Fruit fly (Drosophila melanogaster): ENCODE measurements around the gene Ccp84Ab.

Gene Ccp84Ab

dm6 chr3R:6664371-6665116, 38.1 kb downstream of the Ccp84Ab start:
- TF ChIP-seq h (GFP tag; optimal IDR thresholded peaks at IDR 0.05) = no peak
- TF ChIP-seq Abd-B (GFP tag; optimal IDR thresholded peaks at IDR 0.05) = no peak
- TF ChIP-seq psq (GFP tag; optimal IDR thresholded peaks at IDR 0.05) = no peak
- no peak for TF ChIP-seq tai (GFP tag; optimal IDR thresholded peaks at IDR 0.05)
- no peak for TF ChIP-seq sage (GFP tag; optimal IDR thresholded peaks at IDR 0.05)
- no peak for TF ChIP-seq Hnf4 (GFP tag; optimal IDR thresholded peaks at IDR 0.05)

DNA sequence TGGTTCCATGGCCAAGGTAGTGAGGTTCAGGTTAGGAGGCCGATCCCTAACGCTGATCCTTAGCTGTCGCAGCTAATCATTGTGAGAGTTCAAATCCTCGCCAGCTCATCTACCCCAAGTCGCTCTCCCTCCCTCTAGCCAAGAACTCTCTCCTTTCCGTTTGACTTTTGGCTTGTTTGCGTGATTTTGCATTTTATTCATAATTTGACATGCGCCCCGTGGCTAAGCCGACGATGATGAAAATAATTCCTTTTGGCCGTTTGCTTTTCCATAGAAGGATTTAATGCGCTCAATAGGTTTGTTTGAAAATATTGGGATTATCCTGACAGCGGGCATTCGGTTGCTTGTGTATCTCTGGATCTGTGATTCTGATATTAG, 39.4 kb downstream of the Ccp84Ab start:
- TF ChIP-seq CG32264 (GFP tag; optimal IDR thresholded peaks at IDR 0.05) (no peak), foxo (GFP tag; optimal IDR thresholded peaks at IDR 0.05) (no peak), psq (GFP tag; optimal IDR thresholded peaks at IDR 0.05) (no peak), N (GFP tag; optimal IDR thresholded peaks at IDR 0.05) (no peak), ey (GFP tag; optimal IDR thresholded peaks at IDR 0.05) (no peak), Mio (GFP tag; optimal IDR thresholded peaks at IDR 0.05) (no peak), sv (GFP tag; optimal IDR thresholded peaks at IDR 0.05) (no peak), Dfd (GFP tag; optimal IDR thresholded peaks at IDR 0.05) (no peak), usp (GFP tag; optimal IDR thresholded peaks at IDR 0.05) (no peak), CG9705 (GFP tag; optimal IDR thresholded peaks at IDR 0.05) (no peak), Hr83 (GFP tag; optimal IDR thresholded peaks at IDR 0.05; ENCODE audit: poor library complexity, severe bottlenecking) (no peak), sage (GFP tag; optimal IDR thresholded peaks at IDR 0.05) (no peak), HLH106 (tag; optimal IDR thresholded peaks at IDR 0.05) (no peak), brk (GFP tag; optimal IDR thresholded peaks at IDR 0.05) (no peak), Vsx2 (GFP tag; optimal IDR thresholded peaks at IDR 0.05; ENCODE audit: partially characterized antibody) (no peak), Myc (optimal IDR thresholded peaks at IDR 0.05) (no peak), Jra (GFP tag; optimal IDR thresholded peaks at IDR 0.05) (no peak), pan (optimal IDR thresholded peaks at IDR 0.05) (no peak), Abd-B (GFP tag; optimal IDR thresholded peaks at IDR 0.05) (no peak)

DNA sequence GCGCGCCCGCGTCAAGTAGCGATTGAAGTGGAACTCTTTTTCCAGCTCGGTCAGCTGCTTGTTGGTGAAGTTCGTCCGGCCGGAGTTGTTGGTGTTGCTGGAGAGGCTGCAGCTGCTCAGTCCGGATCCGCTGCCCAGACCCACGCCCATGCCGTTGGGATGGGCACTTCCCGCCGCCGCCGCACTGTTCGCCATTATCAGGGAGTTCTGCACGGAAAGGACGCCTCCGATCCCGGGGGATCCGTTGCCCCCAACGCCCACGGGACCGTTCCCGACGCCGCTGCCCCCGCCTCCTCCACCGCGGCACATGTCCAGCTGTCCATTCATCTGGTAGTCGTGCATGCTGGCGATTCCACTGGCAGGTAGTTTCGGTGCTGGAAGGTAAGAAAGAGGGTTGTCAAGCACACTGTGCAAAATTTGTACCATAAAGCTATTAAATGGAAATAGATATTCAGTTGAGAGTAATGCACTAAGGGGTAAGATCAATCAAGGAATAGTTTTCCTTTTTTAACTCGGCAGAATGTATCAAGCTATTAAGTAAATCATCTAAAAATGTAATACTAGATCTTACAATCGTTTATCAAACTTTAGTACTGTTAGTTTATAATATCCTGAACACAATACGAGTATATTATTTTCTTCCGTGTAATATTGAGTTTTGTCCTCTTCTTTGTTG, 39.9 kb downstream of the Ccp84Ab start:
- TF ChIP-seq tai (GFP tag; optimal IDR thresholded peaks at IDR 0.05) (no peak), Dfd (GFP tag; optimal IDR thresholded peaks at IDR 0.05) (peak; percentile 98)

- TF ChIP-seq jim (GFP tag; optimal IDR thresholded peaks at IDR 0.05) = no peak
- TF ChIP-seq Rel (GFP tag; optimal IDR thresholded peaks at IDR 0.05) = no peak
- peak; percentile 45 for TF ChIP-seq Rel (tag; optimal IDR thresholded peaks at IDR 0.05)
- TF ChIP-seq Myc (optimal IDR thresholded peaks at IDR 0.05) = peak; percentile 74
These were observed 42.7 kb downstream of the Ccp84Ab start, which contains the start of gene agt for dm6 chr3R:6659941-6660340. Gene agt, minus strand, starts transcription at chr3R:6660100.

dm6 chr3R:6657278-6658246, 45.1 kb downstream of the Ccp84Ab start, which contains the start of the genes CG1307 and twr:
Gene CG1307, minus strand, starts transcription at chr3R:6657442.
Gene twr, plus strand, starts transcription at chr3R:6657882.
- TF ChIP-seq brk (GFP tag; optimal IDR thresholded peaks at IDR 0.05) (no peak), Hr83 (GFP tag; optimal IDR thresholded peaks at IDR 0.05; ENCODE audit: poor library complexity, severe bottlenecking) (peak; percentile 5)
